Fruit fly (Drosophila melanogaster): ENCODE results near the gene CG3857.

CG3857 gene

dm6 chrX:1952898-1953297, 13.1 kb upstream of the CG3857 start (continued):
- TF ChIP-seq croc (GFP tag; conservative IDR thresholded peaks at IDR 0.05) (peak; percentile 67; the same call in 2 of the 3 replicates), Poxn (GFP tag; IDR thresholded peaks at IDR 0.05) (no peak), Usf (GFP tag; optimal IDR thresholded peaks at IDR 0.05) (peak; percentile 38), gsb (GFP tag; IDR thresholded peaks at IDR 0.05) (peak; percentile 56), fu2 (GFP tag; optimal IDR thresholded peaks at IDR 0.05) (peak; percentile 40), pb (GFP tag; optimal IDR thresholded peaks at IDR 0.05) (peak; percentile 41), Doc3 (GFP tag; IDR thresholded peaks at IDR 0.05; ENCODE audit: partially characterized antibody) (no peak), Hey (tag; optimal IDR thresholded peaks at IDR 0.05) (no peak), Awh (GFP tag; IDR thresholded peaks at IDR 0.05) (no peak), CG4424 (GFP tag; optimal IDR thresholded peaks at IDR 0.05) (peak; percentile 51), fd64A (GFP tag; optimal IDR thresholded peaks at IDR 0.05) (no peak), CG15514 (GFP tag; optimal IDR thresholded peaks at IDR 0.05) (peak; percentile 61), crc (GFP tag; optimal IDR thresholded peaks at IDR 0.05) (no peak), CG8281 (tag; optimal IDR thresholded peaks at IDR 0.05) (no peak), eve (GFP tag; optimal IDR thresholded peaks at IDR 0.05) (no peak), HLH4C (GFP tag; IDR thresholded peaks at IDR 0.05; ENCODE audit: partially characterized antibody) (no peak), zfh1 (GFP tag; IDR thresholded peaks at IDR 0.05) (peak; percentile 86), Atf-2 (GFP tag; optimal IDR thresholded peaks at IDR 0.05) (peak; percentile 58), E2f2 (GFP tag; IDR thresholded peaks at IDR 0.05) (0 out of 2 replicates have a peak, but pooled peaks have one; percentile 12), ERR (GFP tag; optimal IDR thresholded peaks at IDR 0.05) (peak; percentile 47), schlank (tag; optimal IDR thresholded peaks at IDR 0.05) (no peak), crol (GFP tag; IDR thresholded peaks at IDR 0.05) (peak; percentile 57), Hmr (GFP tag; optimal IDR thresholded peaks at IDR 0.05) (peak; percentile 66), CG10543 (GFP tag; optimal IDR thresholded peaks at IDR 0.05) (no peak), CG31224 (GFP tag; IDR thresholded peaks at IDR 0.05) (no peak), CG16779 (GFP tag; IDR thresholded peaks at IDR 0.05) (0 out of 2 replicates have a peak, but pooled peaks have one; percentile 56), CG18476 (GFP tag; optimal IDR thresholded peaks at IDR 0.05) (no peak), Bteb2 (GFP tag; optimal IDR thresholded peaks at IDR 0.05) (no peak), CG14667 (GFP tag; IDR thresholded peaks at IDR 0.05) (peak; percentile 79), CG11247 (GFP tag; IDR thresholded peaks at IDR 0.05) (peak; percentile 89), CG34376 (GFP tag; optimal IDR thresholded peaks at IDR 0.05) (no peak), hkb (optimal IDR thresholded peaks at IDR 0.05) (peak; percentile 97), hkb (GFP tag; IDR thresholded peaks at IDR 0.05) (no peak), ftz-f1 (GFP tag; optimal IDR thresholded peaks at IDR 0.05) (peak; percentile 61), CG33213 (GFP tag; optimal IDR thresholded peaks at IDR 0.05) (peak; percentile 82), dati (GFP tag; IDR thresholded peaks at IDR 0.05) (0 out of 2 replicates have a peak, but pooled peaks have one; percentile 11), bcd (GFP tag; optimal IDR thresholded peaks at IDR 0.05) (peak; percentile 67), Nf-YA (GFP tag; IDR thresholded peaks at IDR 0.05) (no peak), CG14965 (GFP tag; optimal IDR thresholded peaks at IDR 0.05; ENCODE audit: borderline replicate concordance) (peak; percentile 39), CG32532 (GFP tag; IDR thresholded peaks at IDR 0.05) (peak; percentile 90), Opbp (GFP tag; IDR thresholded peaks at IDR 0.05; ENCODE audit: partially characterized antibody) (peak; percentile 74; the same call in 2 of the 3 replicates), CG7786 (GFP tag; optimal IDR thresholded peaks at IDR 0.05) (peak; percentile 24)

Data from whole organism, embryonic.